Fruit fly (Drosophila melanogaster): Measurements from ENCODE around the gene mRpL1.

Gene mRpL1

dm6 chr3R:8285727-8286344, 15.4 kb upstream of the mRpL1 start:
- TF ChIP-seq CG1620 (GFP tag; optimal IDR thresholded peaks at IDR 0.05), result no peak
- TF ChIP-seq Mnt (GFP tag; optimal IDR thresholded peaks at IDR 0.05), result no peak
- TF ChIP-seq bab1 (GFP tag; optimal IDR thresholded peaks at IDR 0.05), result no peak
- TF ChIP-seq Hr96 (GFP tag; optimal IDR thresholded peaks at IDR 0.05), result no peak
- TF ChIP-seq tj (GFP tag; optimal IDR thresholded peaks at IDR 0.05), result no peak
- TF ChIP-seq pad (GFP tag; optimal IDR thresholded peaks at IDR 0.05), result no peak
- TF ChIP-seq Clk (GFP tag; optimal IDR thresholded peaks at IDR 0.05), result no peak
- no peak for TF ChIP-seq CG11617 (GFP tag; optimal IDR thresholded peaks at IDR 0.05)
- no peak for TF ChIP-seq Crg-1 (GFP tag; optimal IDR thresholded peaks at IDR 0.05)
- no peak for TF ChIP-seq CG33017 (tag; optimal IDR thresholded peaks at IDR 0.05)
- TF ChIP-seq cic (GFP tag; optimal IDR thresholded peaks at IDR 0.05), result no peak
- TF ChIP-seq ovo (GFP tag; optimal IDR thresholded peaks at IDR 0.05), result no peak
- no peak for TF ChIP-seq kay (GFP tag; ENCODE audit: borderline replicate concordance)
- TF ChIP-seq toe (GFP tag; optimal IDR thresholded peaks at IDR 0.05), result no peak
- TF ChIP-seq cnc (optimal IDR thresholded peaks at IDR 0.05), result no peak

- no peak for TF ChIP-seq bab1 (GFP tag; optimal IDR thresholded peaks at IDR 0.05)
- no peak for TF ChIP-seq tj (GFP tag; optimal IDR thresholded peaks at IDR 0.05)
- no peak for TF ChIP-seq toe (GFP tag; optimal IDR thresholded peaks at IDR 0.05)
- no peak for TF ChIP-seq CG14711 (tag; optimal IDR thresholded peaks at IDR 0.05)
- TF ChIP-seq CG1620 (GFP tag; optimal IDR thresholded peaks at IDR 0.05), result no peak
- no peak for TF ChIP-seq CG7101 (tag; optimal IDR thresholded peaks at IDR 0.05)
- no peak for TF ChIP-seq kay (GFP tag; ENCODE audit: borderline replicate concordance)
- TF ChIP-seq cic (GFP tag; optimal IDR thresholded peaks at IDR 0.05), result no peak
- TF ChIP-seq CG12768 (GFP tag; optimal IDR thresholded peaks at IDR 0.05), result no peak
- no peak for TF ChIP-seq CG5204 (GFP tag; optimal IDR thresholded peaks at IDR 0.05)
- no peak for TF ChIP-seq Mnt (GFP tag; optimal IDR thresholded peaks at IDR 0.05)
- no peak for TF ChIP-seq cnc (optimal IDR thresholded peaks at IDR 0.05)
- no peak for TF ChIP-seq Clk (GFP tag; optimal IDR thresholded peaks at IDR 0.05)
- no peak for TF ChIP-seq ovo (GFP tag; optimal IDR thresholded peaks at IDR 0.05)
- TF ChIP-seq CG7045 (GFP tag; optimal IDR thresholded peaks at IDR 0.05), result no peak
These were observed 13.5 kb upstream of the mRpL1 start, which contains the start of gene Nazo for dm6 chr3R:8287697-8288096. TSS of gene Nazo (plus strand) at chr3R:8287876.

- TF ChIP-seq pad (GFP tag; optimal IDR thresholded peaks at IDR 0.05), result no peak
- TF ChIP-seq CG12768 (GFP tag; optimal IDR thresholded peaks at IDR 0.05), result no peak
- TF ChIP-seq CG7101 (tag; optimal IDR thresholded peaks at IDR 0.05), result no peak
- no peak for TF ChIP-seq CG33017 (tag; optimal IDR thresholded peaks at IDR 0.05)
- no peak for TF ChIP-seq toe (GFP tag; optimal IDR thresholded peaks at IDR 0.05)
- TF ChIP-seq CG14711 (tag; optimal IDR thresholded peaks at IDR 0.05), result no peak
- no peak for TF ChIP-seq tj (GFP tag; optimal IDR thresholded peaks at IDR 0.05)
- no peak for TF ChIP-seq kay (GFP tag; ENCODE audit: borderline replicate concordance)
- TF ChIP-seq Clk (GFP tag; optimal IDR thresholded peaks at IDR 0.05), result no peak
- no peak for TF ChIP-seq cic (GFP tag; optimal IDR thresholded peaks at IDR 0.05)
- no peak for TF ChIP-seq CG7045 (GFP tag; optimal IDR thresholded peaks at IDR 0.05)
- no peak for TF ChIP-seq Hr96 (GFP tag; optimal IDR thresholded peaks at IDR 0.05)
- TF ChIP-seq CG5204 (GFP tag; optimal IDR thresholded peaks at IDR 0.05), result no peak
- TF ChIP-seq CG11617 (GFP tag; optimal IDR thresholded peaks at IDR 0.05), result no peak
These were observed 12.4 kb upstream of the mRpL1 start for dm6 chr3R:8288790-8289189.

dm6 chr3R:8290478-8290877, 10.8 kb upstream of the mRpL1 start, which contains the start of gene CG11672:
TSS of gene CG11672 (minus strand) at chr3R:8290578.
- no peak for TF ChIP-seq Mnt (GFP tag; optimal IDR thresholded peaks at IDR 0.05)
- TF ChIP-seq toe (GFP tag; optimal IDR thresholded peaks at IDR 0.05), result no peak
- no peak for TF ChIP-seq CG12768 (GFP tag; optimal IDR thresholded peaks at IDR 0.05)
- TF ChIP-seq tj (GFP tag; optimal IDR thresholded peaks at IDR 0.05), result no peak
- no peak for TF ChIP-seq bab1 (GFP tag; optimal IDR thresholded peaks at IDR 0.05)
- no peak for TF ChIP-seq pad (GFP tag; optimal IDR thresholded peaks at IDR 0.05)
- TF ChIP-seq cnc (optimal IDR thresholded peaks at IDR 0.05), result no peak
- TF ChIP-seq cic (GFP tag; optimal IDR thresholded peaks at IDR 0.05), result no peak
- TF ChIP-seq CG11617 (GFP tag; optimal IDR thresholded peaks at IDR 0.05), result no peak
- no peak for TF ChIP-seq CG7045 (GFP tag; optimal IDR thresholded peaks at IDR 0.05)
- no peak for TF ChIP-seq Crg-1 (GFP tag; optimal IDR thresholded peaks at IDR 0.05)
- TF ChIP-seq CG33017 (tag; optimal IDR thresholded peaks at IDR 0.05), result no peak
- no peak for TF ChIP-seq CG7101 (tag; optimal IDR thresholded peaks at IDR 0.05)
- no peak for TF ChIP-seq Hr96 (GFP tag; optimal IDR thresholded peaks at IDR 0.05)

- TF ChIP-seq CG14711 (tag; optimal IDR thresholded peaks at IDR 0.05), result no peak
- no peak for TF ChIP-seq CG11617 (GFP tag; optimal IDR thresholded peaks at IDR 0.05)
- no peak for TF ChIP-seq CG7101 (tag; optimal IDR thresholded peaks at IDR 0.05)
- TF ChIP-seq CG1620 (GFP tag; optimal IDR thresholded peaks at IDR 0.05), result no peak
- TF ChIP-seq Crg-1 (GFP tag; optimal IDR thresholded peaks at IDR 0.05), result no peak
- TF ChIP-seq tj (GFP tag; optimal IDR thresholded peaks at IDR 0.05), result no peak
- no peak for TF ChIP-seq CG7045 (GFP tag; optimal IDR thresholded peaks at IDR 0.05)
- TF ChIP-seq CG12768 (GFP tag; optimal IDR thresholded peaks at IDR 0.05), result no peak
- no peak for TF ChIP-seq bab1 (GFP tag; optimal IDR thresholded peaks at IDR 0.05)
- TF ChIP-seq toe (GFP tag; optimal IDR thresholded peaks at IDR 0.05), result no peak
These were observed 10.3 kb upstream of the mRpL1 start, which contains the start of gene CG31464 for dm6 chr3R:8290940-8291339. TSS of gene CG31464 (plus strand) at chr3R:8291240.

- TF ChIP-seq ovo (GFP tag; optimal IDR thresholded peaks at IDR 0.05), result no peak
- no peak for TF ChIP-seq CG5204 (GFP tag; optimal IDR thresholded peaks at IDR 0.05)
- no peak for TF ChIP-seq Hr96 (GFP tag; optimal IDR thresholded peaks at IDR 0.05)
These were observed 9.2 kb upstream of the mRpL1 start, which contains the start of gene CG31463 for dm6 chr3R:8292034-8292433. TSS of gene CG31463 (plus strand) at chr3R:8292335.

Data from whole organism, adult.